Worm (Caenorhabditis elegans): Measurements from ENCODE around the gene C13A2.9.

Gene C13A2.9

ce11 chrV:7223152-7223551 lies 40.8 kb downstream of the C13A2.9 start, which contains the start of gene C13F10.7:
Gene C13F10.7, minus strand, starts transcription at chrV:7223252.
- no peak for TF ChIP-seq him-1 (tag; optimal IDR thresholded peaks at IDR 0.05)

ce11 chrV:7220973-7221519 lies 42.9 kb downstream of the C13A2.9 start, which contains the start of the genes C13F10.8, C13F10.6 and kxd-1:
Gene C13F10.8, minus strand, starts transcription at chrV:7221023.
Gene C13F10.6, minus strand, starts transcription at chrV:7221039.
Gene kxd-1, plus strand, starts transcription at chrV:7221469.
- TF ChIP-seq W03F9.2 (tag; optimal IDR thresholded peaks at IDR 0.05), result no peak
- TF ChIP-seq him-1 (tag; optimal IDR thresholded peaks at IDR 0.05), result no peak
- TF ChIP-seq dao-5 (tag; optimal IDR thresholded peaks at IDR 0.05), result no peak

ce11 chrV:7218988-7219387 lies 45.0 kb downstream of the C13A2.9 start, which contains the start of gene C13F10.5:
Gene C13F10.5, minus strand, starts transcription at chrV:7219088.
- no peak for TF ChIP-seq W03F9.2 (tag; optimal IDR thresholded peaks at IDR 0.05)
- TF ChIP-seq him-1 (tag; optimal IDR thresholded peaks at IDR 0.05), result no peak
- TF ChIP-seq dao-5 (tag; optimal IDR thresholded peaks at IDR 0.05), result no peak

- peak; percentile 24 for TF ChIP-seq him-1 (tag; optimal IDR thresholded peaks at IDR 0.05)
- TF ChIP-seq W03F9.2 (tag; optimal IDR thresholded peaks at IDR 0.05), result no peak
Measured at ce11 chrV:7216016-7216415, 47.9 kb downstream of the C13A2.9 start.

ce11 chrV:7214802-7215201 lies 49.1 kb downstream of the C13A2.9 start, which contains the start of gene soap-1:
Gene soap-1, minus strand, starts transcription at chrV:7214902.
- TF ChIP-seq dao-5 (tag; optimal IDR thresholded peaks at IDR 0.05) (no peak), W03F9.2 (tag; optimal IDR thresholded peaks at IDR 0.05) (no peak), him-1 (tag; optimal IDR thresholded peaks at IDR 0.05) (no peak)
